Fruit fly (Drosophila melanogaster) whole organism, pupa: Measurements from ENCODE around the gene RpL34b.

Source experiments
- CG12605 ChIP-seq: fragments of 200-800 bp; sonication (Bioruptor generic); IDR thresholded peaks from 2 replicates; pipeline ENCODE4 v1.3.6; 2022; ENCODE audit warnings: missing biosample characterization, missing genetic modification characterization
- CG13204 ChIP-seq: fragments of 200-800 bp; sonication (Bioruptor generic); optimal IDR thresholded peaks from 2 replicates; lab custom pipeline; 2018; ENCODE audit warnings: missing biosample characterization, mild to moderate bottlenecking, missing genetic modification characterization, moderate library complexity
- CG15710 ChIP-seq: fragments of 200-800 bp; sonication (Bioruptor generic); optimal IDR thresholded peaks from 2 replicates; lab custom pipeline; 2018; ENCODE audit warnings: missing biosample characterization, mild to moderate bottlenecking, missing genetic modification characterization, moderate library complexity
- CG17806 ChIP-seq: fragments of 200-800 bp; sonication (Bioruptor generic); optimal IDR thresholded peaks from 2 replicates; lab custom pipeline; 2018; ENCODE audit warnings: missing biosample characterization, mild to moderate bottlenecking, missing genetic modification characterization, moderate library complexity
- CG32121 ChIP-seq: fragments of 200-800 bp; sonication (Bioruptor generic); IDR thresholded peaks from 2 replicates; pipeline ENCODE4 v1.3.6; 2022; ENCODE audit warnings: missing biosample characterization, missing genetic modification characterization
- CG4496 ChIP-seq: fragments of 200-800 bp; sonication (Bioruptor generic); IDR thresholded peaks from 3 replicates; pipeline ENCODE4 v1.3.6; 2022; ENCODE audit warnings: missing biosample characterization, missing genetic modification characterization
- CG9948 ChIP-seq: fragments of 200-800 bp; sonication (Bioruptor generic); optimal IDR thresholded peaks from 2 replicates; lab custom pipeline; 2018; ENCODE audit warnings: missing biosample characterization, mild to moderate bottlenecking, missing genetic modification characterization, moderate library complexity
- D1 ChIP-seq: fragments of 200-800 bp; sonication (Bioruptor generic); optimal IDR thresholded peaks from 2 replicates; lab custom pipeline; 2018; ENCODE audit warnings: missing biosample characterization, mild to moderate bottlenecking, missing genetic modification characterization, moderate library complexity
- EcR ChIP-seq: fragments of 200-800 bp; sonication (Bioruptor generic); optimal IDR thresholded peaks from 3 replicates; lab custom pipeline; 2019; ENCODE audit warnings: missing biosample characterization, missing genetic modification characterization, mild to moderate bottlenecking, moderate library complexity, missing genetic modification reagents
- Pif1B ChIP-seq: fragments of 200-800 bp; sonication (Bioruptor generic); optimal IDR thresholded peaks from 3 replicates; lab custom pipeline; 2016; ENCODE audit warnings: missing biosample characterization, missing genetic modification characterization
- Snoo ChIP-seq: fragments of 200-800 bp; sonication (Bioruptor generic); optimal IDR thresholded peaks from 3 replicates; lab custom pipeline; 2017; ENCODE audit warnings: missing biosample characterization, mild to moderate bottlenecking, missing genetic modification characterization, inconsistent platforms
- fd96Ca ChIP-seq: fragments of 200-800 bp; sonication (Bioruptor generic); IDR thresholded peaks from 3 replicates; pipeline ENCODE4 v1.3.6; 2022; ENCODE audit warnings: missing biosample characterization, missing genetic modification characterization
- gl ChIP-seq: fragments of 200-800 bp; sonication (Bioruptor generic); optimal IDR thresholded peaks from 2 replicates; lab custom pipeline; 2018; ENCODE audit warnings: missing biosample characterization, mild to moderate bottlenecking, missing genetic modification characterization
- rn ChIP-seq: fragments of 200-800 bp; sonication (Bioruptor generic); IDR thresholded peaks from 2 replicates; pipeline ENCODE4 v1.3.6; 2022; ENCODE audit warnings: missing biosample characterization, missing genetic modification characterization

DNA sequence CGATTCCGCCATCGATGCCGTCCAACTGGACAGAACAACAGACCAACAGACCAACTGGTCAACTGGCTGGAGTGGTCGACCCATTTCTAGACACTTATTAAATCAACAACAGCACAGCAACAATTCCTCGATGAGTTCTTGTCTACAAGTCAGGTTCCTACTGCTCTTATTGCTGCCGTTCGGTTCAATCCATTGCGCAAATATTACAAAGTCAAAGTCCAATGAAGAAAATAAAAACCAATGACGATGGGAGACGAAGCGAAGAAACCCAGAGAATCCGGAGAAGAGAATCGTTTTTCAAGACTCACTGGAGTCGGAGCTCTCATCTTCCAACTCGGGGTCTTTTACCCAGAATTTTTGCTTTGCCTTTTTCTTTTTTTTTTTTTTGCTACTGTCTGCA, 12.1 kb downstream of the RpL34b start:
- TF ChIP-seq CG32121 (GFP tag; lab: Robert Waterston, UW) (peak; percentile 39), rn (GFP tag; lab: Robert Waterston, UW) (no peak), EcR (peak; percentile 85), D1 (tag; lab: Kevin White, UChicago) (no peak), CG17806 (tag; lab: Kevin White, UChicago) (peak; percentile 45), CG12605 (GFP tag; lab: Robert Waterston, UW) (peak; percentile 58), CG4496 (GFP tag; lab: Robert Waterston, UW) (peak; percentile 63; the same call in 1 of the 3 replicates), Pif1B (GFP tag; lab: Kevin White, UChicago) (peak; percentile 53), Snoo (tag; lab: Kevin White, UChicago) (no peak), fd96Ca (GFP tag; lab: Robert Waterston, UW) (no peak), gl (peak; percentile 88), CG15710 (tag; lab: Kevin White, UChicago) (peak; percentile 51), CG13204 (GFP tag; lab: Kevin White, UChicago) (peak; percentile 82), CG9948 (peak; percentile 6)
